Fruit fly (Drosophila melanogaster): ENCODE results near the gene CG17261.

DNA sequence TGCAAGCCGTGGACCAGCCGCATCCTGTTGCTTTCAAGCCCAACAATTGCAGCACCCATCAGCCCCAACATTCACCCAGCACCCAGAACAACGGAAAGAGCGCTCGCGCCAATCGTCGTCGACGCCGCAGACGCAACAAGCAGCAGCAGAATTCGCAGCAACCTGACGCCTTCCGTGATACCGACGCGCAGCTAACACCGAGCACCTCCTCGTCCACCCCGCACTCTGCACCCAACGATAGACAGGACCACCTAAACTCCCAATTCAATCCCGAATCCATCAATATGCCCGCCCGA is 17.2 kb downstream of the CG17261 start:
- no peak for TF ChIP-seq sage (GFP tag; optimal IDR thresholded peaks at IDR 0.05)
- no peak for TF ChIP-seq brk (GFP tag; optimal IDR thresholded peaks at IDR 0.05)
- no peak for TF ChIP-seq h (GFP tag; optimal IDR thresholded peaks at IDR 0.05)
- no peak for TF ChIP-seq Mio (GFP tag; optimal IDR thresholded peaks at IDR 0.05)
- no peak for TF ChIP-seq Dfd (GFP tag; optimal IDR thresholded peaks at IDR 0.05)
- no peak for TF ChIP-seq psq (GFP tag; optimal IDR thresholded peaks at IDR 0.05)
- no peak for TF ChIP-seq fru (GFP tag; optimal IDR thresholded peaks at IDR 0.05)
- TF ChIP-seq GATAd (GFP tag; optimal IDR thresholded peaks at IDR 0.05): no peak
- no peak for TF ChIP-seq Myc (optimal IDR thresholded peaks at IDR 0.05)
- TF ChIP-seq N (GFP tag; optimal IDR thresholded peaks at IDR 0.05): no peak
- no peak for TF ChIP-seq rgr (GFP tag; optimal IDR thresholded peaks at IDR 0.05)
- no peak for TF ChIP-seq Sp1 (GFP tag; optimal IDR thresholded peaks at IDR 0.05)
- no peak for TF ChIP-seq pan (optimal IDR thresholded peaks at IDR 0.05)
